Fruit fly (Drosophila melanogaster) whole organism, pupa: ENCODE results near the gene Sse.

Source experiments
- CG10348 ChIP-seq: fragments of 200-800 bp; sonication (Bioruptor generic); IDR thresholded peaks from 2 replicates; pipeline ENCODE4 v1.3.6; 2022; ENCODE audit warnings: missing biosample characterization, missing genetic modification characterization
- CG12605 ChIP-seq: fragments of 200-800 bp; sonication (Bioruptor generic); IDR thresholded peaks from 2 replicates; pipeline ENCODE4 v1.3.6; 2022; ENCODE audit warnings: missing biosample characterization, missing genetic modification characterization
- CG13204 ChIP-seq: fragments of 200-800 bp; sonication (Bioruptor generic); optimal IDR thresholded peaks from 2 replicates; lab custom pipeline; 2018; ENCODE audit warnings: missing biosample characterization, mild to moderate bottlenecking, missing genetic modification characterization, moderate library complexity
- CG14655 ChIP-seq: fragments of 200-800 bp; sonication (Bioruptor generic); optimal IDR thresholded peaks from 3 replicates; lab custom pipeline; 2017; ENCODE audit warnings: mild to moderate bottlenecking, missing biosample characterization, missing genetic modification reagents, missing genetic modification characterization
- CG15710 ChIP-seq: fragments of 200-800 bp; sonication (Bioruptor generic); optimal IDR thresholded peaks from 2 replicates; lab custom pipeline; 2018; ENCODE audit warnings: missing biosample characterization, mild to moderate bottlenecking, missing genetic modification characterization, moderate library complexity
- CG17806 ChIP-seq: fragments of 200-800 bp; sonication (Bioruptor generic); optimal IDR thresholded peaks from 2 replicates; lab custom pipeline; 2018; ENCODE audit warnings: missing biosample characterization, mild to moderate bottlenecking, missing genetic modification characterization, moderate library complexity
- CG32121 ChIP-seq: fragments of 200-800 bp; sonication (Bioruptor generic); IDR thresholded peaks from 2 replicates; pipeline ENCODE4 v1.3.6; 2022; ENCODE audit warnings: missing biosample characterization, missing genetic modification characterization
- CG34367 ChIP-seq: fragments of 200-800 bp; sonication (Bioruptor generic); optimal IDR thresholded peaks from 2 replicates; lab custom pipeline; 2018; ENCODE audit warnings: missing biosample characterization, mild to moderate bottlenecking, missing genetic modification characterization
- CG4496 ChIP-seq: fragments of 200-800 bp; sonication (Bioruptor generic); IDR thresholded peaks from 3 replicates; pipeline ENCODE4 v1.3.6; 2022; ENCODE audit warnings: missing biosample characterization, missing genetic modification characterization
- CG8159 ChIP-seq: fragments of 200-800 bp; sonication (Bioruptor generic); optimal IDR thresholded peaks from 3 replicates; lab custom pipeline; 2018; ENCODE audit warnings: missing biosample characterization, mild to moderate bottlenecking, missing genetic modification characterization, moderate library complexity
- CG8301 ChIP-seq: fragments of 200-800 bp; sonication (Bioruptor generic); optimal IDR thresholded peaks from 2 replicates; lab custom pipeline; 2018; ENCODE audit warnings: missing biosample characterization, mild to moderate bottlenecking, missing genetic modification characterization
- CG9948 ChIP-seq: fragments of 200-800 bp; sonication (Bioruptor generic); optimal IDR thresholded peaks from 2 replicates; lab custom pipeline; 2018; ENCODE audit warnings: missing biosample characterization, mild to moderate bottlenecking, missing genetic modification characterization, moderate library complexity
- D1 ChIP-seq: fragments of 200-800 bp; sonication (Bioruptor generic); optimal IDR thresholded peaks from 2 replicates; lab custom pipeline; 2018; ENCODE audit warnings: missing biosample characterization, mild to moderate bottlenecking, missing genetic modification characterization, moderate library complexity
- EcR ChIP-seq: fragments of 200-800 bp; sonication (Bioruptor generic); optimal IDR thresholded peaks from 3 replicates; lab custom pipeline; 2019; ENCODE audit warnings: missing biosample characterization, missing genetic modification characterization, mild to moderate bottlenecking, moderate library complexity, missing genetic modification reagents
- Ets98B ChIP-seq: fragments of 200-800 bp; sonication (Bioruptor generic); IDR thresholded peaks from 2 replicates; pipeline ENCODE4 v1.3.6; 2022; ENCODE audit warnings: missing biosample characterization, missing genetic modification characterization
- Pif1A ChIP-seq: fragments of 200-800 bp; sonication (Bioruptor generic); optimal IDR thresholded peaks from 3 replicates; lab custom pipeline; 2016; ENCODE audit warnings: missing biosample characterization, missing genetic modification characterization
- Pif1B ChIP-seq: fragments of 200-800 bp; sonication (Bioruptor generic); optimal IDR thresholded peaks from 3 replicates; lab custom pipeline; 2016; ENCODE audit warnings: missing biosample characterization, missing genetic modification characterization
- Snoo ChIP-seq: fragments of 200-800 bp; sonication (Bioruptor generic); optimal IDR thresholded peaks from 3 replicates; lab custom pipeline; 2017; ENCODE audit warnings: missing biosample characterization, mild to moderate bottlenecking, missing genetic modification characterization, inconsistent platforms
- fd96Ca ChIP-seq: fragments of 200-800 bp; sonication (Bioruptor generic); IDR thresholded peaks from 3 replicates; pipeline ENCODE4 v1.3.6; 2022; ENCODE audit warnings: missing biosample characterization, missing genetic modification characterization
- gl ChIP-seq: fragments of 200-800 bp; sonication (Bioruptor generic); optimal IDR thresholded peaks from 2 replicates; lab custom pipeline; 2018; ENCODE audit warnings: missing biosample characterization, mild to moderate bottlenecking, missing genetic modification characterization
- rn ChIP-seq: fragments of 200-800 bp; sonication (Bioruptor generic); IDR thresholded peaks from 2 replicates; pipeline ENCODE4 v1.3.6; 2022; ENCODE audit warnings: missing biosample characterization, missing genetic modification characterization

Gene Sse

DNA sequence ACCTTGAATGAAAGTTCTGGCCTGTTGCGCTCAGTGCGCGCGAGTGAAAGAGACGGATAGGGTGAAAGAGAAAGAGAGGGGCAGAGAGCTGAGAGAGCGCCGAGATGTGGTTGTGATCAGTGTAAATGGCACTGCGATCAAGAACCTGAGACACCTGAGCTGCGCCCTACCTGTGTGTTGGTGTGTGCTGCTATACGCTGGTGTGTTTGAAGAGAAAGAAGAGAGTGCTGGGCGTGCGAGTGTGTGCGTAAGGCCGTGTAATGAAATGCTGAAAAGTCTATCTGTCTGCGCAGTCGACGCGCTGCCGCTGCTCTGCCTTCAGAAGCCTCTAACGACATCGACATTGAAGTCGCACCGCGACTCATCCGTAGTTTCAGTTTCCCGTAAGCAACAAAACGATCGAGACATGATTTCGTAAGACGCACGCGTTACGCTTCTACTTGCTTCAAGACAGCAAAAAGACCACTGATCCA, 31.4 kb downstream of the Sse start, which contains the start of gene Blimp-1:
Blimp-1 (plus strand) TSS at position 376 of the 473 bp plus-strand sequence.
- TF ChIP-seq fd96Ca (peak; percentile 41; the same call in 1 of the 3 replicates), CG17806 (tag; lab: Kevin White, UChicago) (no peak), CG4496 (GFP tag; lab: Robert Waterston, UW) (peak; percentile 33; the same call in 1 of the 3 replicates), D1 (tag; lab: Kevin White, UChicago) (no peak), EcR (GFP tag; lab: Kevin White, UChicago) (peak; percentile 57), rn (GFP tag; lab: Robert Waterston, UW) (no peak), Snoo (no peak)
- TF ChIP-seq, all 21 proteins: peak for 3

DNA sequence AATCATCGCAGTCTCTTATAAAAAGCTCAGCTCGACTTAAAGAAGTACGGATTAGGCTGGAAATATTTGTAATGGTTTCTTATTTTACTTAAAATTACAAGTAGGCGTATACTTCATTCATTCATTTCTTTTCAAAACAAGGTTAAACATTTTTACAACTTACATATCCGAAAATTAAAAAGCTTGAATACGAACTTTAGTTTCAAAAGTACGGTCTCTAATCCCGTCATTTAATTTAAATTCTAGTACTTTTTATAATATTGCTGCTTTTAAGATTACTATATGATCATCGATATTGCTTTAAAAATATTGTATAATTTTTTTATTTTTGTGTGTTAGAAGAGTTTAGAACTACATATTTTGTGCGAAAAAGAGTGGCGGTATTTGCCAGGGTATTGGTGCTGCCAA, 31.9 kb downstream of the Sse start:
- TF ChIP-seq Pif1A (GFP tag; lab: Kevin White, UChicago) (peak; percentile 11), D1 (tag; lab: Kevin White, UChicago) (no peak), CG15710 (tag; lab: Kevin White, UChicago) (no peak), EcR (GFP tag; lab: Kevin White, UChicago) (no peak), rn (GFP tag; lab: Robert Waterston, UW) (no peak), Ets98B (GFP tag; lab: Robert Waterston, UW) (no peak), CG32121 (no peak), CG8301 (tag; lab: Kevin White, UChicago) (peak; percentile 48), CG13204 (GFP tag; lab: Kevin White, UChicago) (no peak), CG8159 (tag; lab: Kevin White, UChicago) (no peak), CG34367 (tag; lab: Kevin White, UChicago) (no peak), CG10348 (GFP tag; lab: Robert Waterston, UW) (no peak), CG12605 (GFP tag; lab: Robert Waterston, UW) (no peak), CG14655 (GFP tag; lab: Kevin White, UChicago) (peak; percentile 82), fd96Ca (no peak), gl (no peak), CG4496 (GFP tag; lab: Robert Waterston, UW) (peak; percentile 19; the same call in 1 of the 3 replicates), Snoo (peak; percentile 49), CG9948 (tag; lab: Kevin White, UChicago) (peak; percentile 42), Pif1B (peak; percentile 19), CG17806 (tag; lab: Kevin White, UChicago) (no peak)

- TF ChIP-seq CG15710 (tag; lab: Kevin White, UChicago) (no peak), rn (GFP tag; lab: Robert Waterston, UW) (no peak), EcR (GFP tag; lab: Kevin White, UChicago) (peak; percentile 59), Pif1B (no peak), D1 (tag; lab: Kevin White, UChicago) (no peak), CG17806 (tag; lab: Kevin White, UChicago) (no peak), Snoo (peak; percentile 13), fd96Ca (no peak), CG9948 (tag; lab: Kevin White, UChicago) (no peak), gl (no peak), CG13204 (GFP tag; lab: Kevin White, UChicago) (no peak), CG14655 (GFP tag; lab: Kevin White, UChicago) (no peak), Pif1A (GFP tag; lab: Kevin White, UChicago) (no peak), CG8159 (tag; lab: Kevin White, UChicago) (no peak)
Observed at dm6 chr3L:5627816-5628215, 34.2 kb downstream of the Sse start.

DNA sequence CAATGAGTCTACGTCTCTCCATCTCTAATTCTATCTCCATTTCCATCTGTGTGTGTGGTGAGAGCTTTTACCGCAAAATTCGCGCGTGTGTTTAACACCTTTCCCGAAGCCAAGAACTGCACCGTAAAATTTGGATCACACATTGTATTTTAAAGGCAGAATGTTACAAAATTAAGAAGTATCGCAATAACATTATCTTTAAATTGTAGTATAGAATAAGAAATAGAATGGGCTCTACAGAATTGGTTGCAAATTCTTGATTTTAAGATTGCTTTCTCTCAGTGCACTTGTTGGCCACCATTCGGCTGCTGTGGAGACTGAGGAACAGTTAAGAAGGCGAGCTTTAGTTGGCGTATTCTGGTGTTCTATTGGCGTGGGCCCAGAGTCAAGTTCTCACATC, 35.6 kb downstream of the Sse start:
- TF ChIP-seq rn (GFP tag; lab: Robert Waterston, UW) (no peak), fd96Ca (peak; percentile 73; the same call in 2 of the 3 replicates), Snoo (peak; percentile 17), CG12605 (GFP tag; lab: Robert Waterston, UW) (no peak), CG10348 (GFP tag; lab: Robert Waterston, UW) (no peak), Ets98B (GFP tag; lab: Robert Waterston, UW) (peak; percentile 80), Pif1A (GFP tag; lab: Kevin White, UChicago) (peak; percentile 57), CG14655 (GFP tag; lab: Kevin White, UChicago) (peak; percentile 94), EcR (GFP tag; lab: Kevin White, UChicago) (no peak), Pif1B (peak; percentile 26), CG4496 (GFP tag; lab: Robert Waterston, UW) (peak; percentile 75; the same call in 2 of the 3 replicates), CG8301 (tag; lab: Kevin White, UChicago) (peak; percentile 96)
- TF ChIP-seq, all 21 proteins: peak for 8

- TF ChIP-seq fd96Ca = no peak
- no peak for TF ChIP-seq Snoo
- TF ChIP-seq CG34367 (tag; lab: Kevin White, UChicago) = no peak
- TF ChIP-seq CG17806 (tag; lab: Kevin White, UChicago) = no peak
- no peak for TF ChIP-seq Pif1A (GFP tag; lab: Kevin White, UChicago)
- 0 out of 2 replicates have a peak, but pooled peaks have one; percentile 7 for TF ChIP-seq Ets98B (GFP tag; lab: Robert Waterston, UW)
- TF ChIP-seq CG10348 (GFP tag; lab: Robert Waterston, UW) = no peak
- TF ChIP-seq CG8159 (tag; lab: Kevin White, UChicago) = no peak
- TF ChIP-seq EcR (GFP tag; lab: Kevin White, UChicago) = peak; percentile 2
- TF ChIP-seq CG15710 (tag; lab: Kevin White, UChicago) = no peak
- no peak for TF ChIP-seq CG13204 (GFP tag; lab: Kevin White, UChicago)
- no peak for TF ChIP-seq Pif1B
Observed at dm6 chr3L:5625121-5625667, 36.9 kb downstream of the Sse start.
